Worm (Caenorhabditis elegans) whole organism, mixed stage, embryonic: ENCODE data around the gene F53G2.1.

Source experiments
- M03D4.4 ChIP-seq: sonication (generic microtip); optimal IDR thresholded peaks from 2 replicates; lab custom pipeline; 2017; ENCODE audit warnings: mild to moderate bottlenecking, missing genetic modification characterization, missing compliant biosample characterization
- elt-3 ChIP-seq: fragments of 150-350 bp; optimal IDR thresholded peaks from 2 replicates; lab custom pipeline; 2014; ENCODE audit warnings: missing biosample characterization, missing genetic modification characterization
- ham-2 ChIP-seq: fragments of 200-800 bp; sonication (Bioruptor generic); optimal IDR thresholded peaks from 2 replicates; lab custom pipeline; 2018; ENCODE audit warnings: mild to moderate bottlenecking, missing genetic modification characterization, missing compliant biosample characterization
- lsy-2 ChIP-seq: fragments of 150-350 bp; optimal IDR thresholded peaks from 2 replicates; lab custom pipeline; 2014; ENCODE audit warnings: missing biosample characterization, missing genetic modification characterization
- nhr-12 ChIP-seq: fragments of 150-350 bp; optimal IDR thresholded peaks from 2 replicates; lab custom pipeline; 2014; ENCODE audit warnings: missing biosample characterization, missing genetic modification characterization
- nhr-28 ChIP-seq: fragments of 150-350 bp; optimal IDR thresholded peaks from 2 replicates; lab custom pipeline; 2014; ENCODE audit warnings: missing biosample characterization, missing genetic modification characterization
- pha-4 ChIP-seq: fragments of 150-350 bp; optimal IDR thresholded peaks from 2 replicates; lab custom pipeline; 2018; ENCODE audit warnings: missing biosample characterization, missing genetic modification reagents, missing genetic modification characterization
- tbx-8 ChIP-seq: fragments of 200-800 bp; sonication (Bioruptor generic); optimal IDR thresholded peaks from 2 replicates; lab custom pipeline; 2018; ENCODE audit warnings: mild to moderate bottlenecking, missing genetic modification characterization, moderate library complexity, missing compliant biosample characterization
- unc-62 ChIP-seq: fragments of 150-350 bp; optimal IDR thresholded peaks from 2 replicates; lab custom pipeline; 2014; ENCODE audit warnings: missing biosample characterization, missing genetic modification reagents, missing genetic modification characterization
- ztf-11 ChIP-seq: fragments of 150-350 bp; optimal IDR thresholded peaks from 2 replicates; lab custom pipeline; 2014; ENCODE audit warnings: missing biosample characterization, missing genetic modification characterization

DNA sequence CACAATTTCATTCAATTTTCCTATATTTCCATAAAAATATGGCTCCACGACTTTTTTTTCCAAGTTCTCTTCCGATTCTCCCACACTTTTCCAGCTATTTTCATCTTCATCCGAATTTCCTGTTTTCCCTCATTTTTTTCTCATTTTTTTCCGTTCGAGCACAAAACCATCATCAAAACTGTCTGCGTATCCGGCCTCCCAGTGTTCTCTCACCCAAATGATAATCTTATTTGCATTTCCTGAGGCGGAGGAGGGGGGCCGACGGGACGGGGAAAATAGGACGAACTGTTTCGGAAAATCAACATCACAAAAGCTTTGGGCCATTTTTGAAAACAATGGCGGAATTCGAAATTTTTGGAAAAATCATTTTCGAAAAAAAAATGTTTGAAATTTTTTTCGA is 48.2 kb upstream of the F53G2.1 start:
- TF ChIP-seq M03D4.4 (tag; lab: Kevin White, UChicago) (no peak), tbx-8 (no peak), elt-3 (no peak), nhr-12 (no peak), unc-62 (no peak), pha-4 (tag; lab: Kevin White, UChicago) (no peak), ham-2 (no peak), nhr-28 (tag; lab: Kevin White, UChicago) (no peak), ztf-11 (tag; lab: Kevin White, UChicago) (no peak), lsy-2 (tag; lab: Kevin White, UChicago) (no peak)
